Worm (Caenorhabditis elegans): ENCODE measurements around the gene srd-9.

srd-9 gene

DNA sequence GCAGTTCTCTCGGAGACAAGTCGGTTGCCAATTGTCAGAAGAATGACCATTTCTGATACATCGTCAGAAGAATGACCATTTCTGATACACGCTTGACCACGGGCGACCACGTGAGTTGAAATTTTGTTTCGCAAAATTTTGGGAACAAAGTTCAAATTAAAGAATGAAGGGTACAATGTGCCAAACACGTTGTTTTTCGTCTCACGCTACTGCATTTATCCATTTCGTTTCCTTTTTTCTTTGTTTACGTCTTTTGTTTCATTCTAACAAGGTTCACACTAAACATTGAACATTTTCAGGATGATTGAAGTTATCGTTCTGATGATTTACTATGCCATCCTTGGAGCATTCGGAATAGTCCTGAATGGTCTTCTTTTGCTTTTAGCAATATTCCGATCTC lies at the start of gene srd-9:
srd-9 (plus strand) TSS at position 301 of the 400 bp plus-strand sequence.
- TF ChIP-seq ztf-23 (GFP tag; IDR thresholded peaks at IDR 0.05) (no peak), klf-2 (GFP tag; conservative IDR thresholded peaks at IDR 0.05) (no peak), cog-1 (tag; optimal IDR thresholded peaks at IDR 0.05) (no peak), ztf-29 (GFP tag; IDR thresholded peaks at IDR 0.05) (no peak), tab-1 (GFP tag; IDR thresholded peaks at IDR 0.05) (no peak), flt-1 (GFP tag; IDR thresholded peaks at IDR 0.05) (no peak), ref-1 (GFP tag; conservative IDR thresholded peaks at IDR 0.05) (no peak), T22C8.4 (GFP tag; IDR thresholded peaks at IDR 0.05) (no peak), med-1 (GFP tag; optimal IDR thresholded peaks at IDR 0.05; ENCODE audit: insufficient read depth) (no peak)

DNA sequence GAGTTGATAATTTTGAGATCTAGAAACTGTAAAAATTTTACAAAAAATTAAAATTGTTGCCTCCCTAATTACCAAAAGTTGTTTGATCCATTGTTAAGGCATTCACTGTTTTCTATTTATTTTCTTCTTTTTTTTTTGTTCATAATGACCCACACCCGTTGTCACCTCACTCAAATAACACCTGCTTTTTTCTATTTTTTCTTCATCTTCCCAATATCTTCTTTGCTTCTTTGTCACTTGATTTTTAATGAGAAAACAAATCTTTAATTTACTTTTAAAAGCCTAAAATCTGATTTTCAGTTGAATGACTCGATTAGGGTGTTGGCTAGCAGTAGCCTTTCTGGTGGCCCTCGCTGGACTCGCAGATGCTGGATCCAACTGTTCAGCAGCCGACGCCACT lies 48.2 kb upstream of the srd-9 start, which contains the start of gene ncx-2:
ncx-2 (plus strand) TSS at position 301 of the 400 bp plus-strand sequence.
- no peak for TF ChIP-seq ztf-29 (GFP tag; IDR thresholded peaks at IDR 0.05)
- TF ChIP-seq tab-1 (GFP tag; IDR thresholded peaks at IDR 0.05): no peak
- no peak for TF ChIP-seq flt-1 (GFP tag; IDR thresholded peaks at IDR 0.05)
- no peak for TF ChIP-seq T22C8.4 (GFP tag; IDR thresholded peaks at IDR 0.05)
- TF ChIP-seq med-1 (GFP tag; optimal IDR thresholded peaks at IDR 0.05; ENCODE audit: insufficient read depth): no peak
- no peak for TF ChIP-seq klf-2 (GFP tag; conservative IDR thresholded peaks at IDR 0.05)
- TF ChIP-seq ref-1 (GFP tag; conservative IDR thresholded peaks at IDR 0.05): no peak
- no peak for TF ChIP-seq ztf-23 (GFP tag; IDR thresholded peaks at IDR 0.05)
- no peak for TF ChIP-seq cog-1 (tag; optimal IDR thresholded peaks at IDR 0.05)

DNA sequence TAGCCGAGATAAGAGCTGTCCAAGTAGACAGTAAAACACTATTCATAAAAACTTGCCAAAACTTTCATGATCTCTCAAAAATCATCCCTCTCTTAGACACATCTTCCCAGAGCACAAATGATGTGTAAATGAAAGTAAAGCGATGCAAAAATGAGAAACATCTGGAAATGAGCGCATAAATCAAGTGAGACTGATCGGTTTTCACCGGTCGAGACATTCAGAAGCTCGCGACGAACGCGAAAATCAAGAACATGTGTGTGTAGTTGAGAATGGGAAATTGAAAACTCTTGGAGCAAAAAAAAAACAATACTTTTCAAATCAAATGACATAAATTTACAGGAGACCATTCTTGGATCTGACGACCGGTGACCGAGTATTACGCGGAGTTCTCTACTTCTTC lies 47.2 kb upstream of the srd-9 start:
- TF ChIP-seq T22C8.4 (GFP tag; IDR thresholded peaks at IDR 0.05) (no peak), ztf-29 (GFP tag; IDR thresholded peaks at IDR 0.05) (no peak), med-1 (GFP tag; optimal IDR thresholded peaks at IDR 0.05; ENCODE audit: insufficient read depth) (no peak), cog-1 (tag; optimal IDR thresholded peaks at IDR 0.05) (no peak), flt-1 (GFP tag; IDR thresholded peaks at IDR 0.05) (no peak), ref-1 (GFP tag; conservative IDR thresholded peaks at IDR 0.05) (no peak), klf-2 (GFP tag; conservative IDR thresholded peaks at IDR 0.05) (no peak), tab-1 (GFP tag; IDR thresholded peaks at IDR 0.05) (no peak), ztf-23 (GFP tag; IDR thresholded peaks at IDR 0.05) (no peak)

DNA sequence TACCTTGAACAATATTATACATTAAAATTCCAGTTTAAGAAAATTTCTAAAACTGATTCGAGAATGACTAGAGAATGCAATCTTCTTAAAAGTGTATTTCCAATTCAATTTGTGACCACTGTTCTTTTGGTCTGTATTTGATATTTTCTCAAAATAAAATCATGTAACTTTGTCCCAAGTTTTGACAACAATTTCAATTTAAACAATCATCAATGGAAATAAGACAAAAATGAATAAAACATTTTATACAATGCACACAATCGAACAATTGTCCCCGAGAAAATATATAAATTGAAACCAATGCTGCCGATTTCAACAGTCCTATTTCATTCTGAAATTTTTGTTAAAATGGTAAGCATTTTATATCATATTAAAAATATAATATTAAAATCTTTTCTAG lies 39.9 kb upstream of the srd-9 start, which contains the start of gene C10G8.4:
C10G8.4 (plus strand) TSS at position 301 of the 400 bp plus-strand sequence.
- no peak for TF ChIP-seq ref-1 (GFP tag; conservative IDR thresholded peaks at IDR 0.05)
- no peak for TF ChIP-seq klf-2 (GFP tag; conservative IDR thresholded peaks at IDR 0.05)
- TF ChIP-seq flt-1 (GFP tag; IDR thresholded peaks at IDR 0.05): no peak
- no peak for TF ChIP-seq T22C8.4 (GFP tag; IDR thresholded peaks at IDR 0.05)
- TF ChIP-seq ztf-23 (GFP tag; IDR thresholded peaks at IDR 0.05): no peak
- no peak for TF ChIP-seq tab-1 (GFP tag; IDR thresholded peaks at IDR 0.05)
- TF ChIP-seq med-1 (GFP tag; optimal IDR thresholded peaks at IDR 0.05; ENCODE audit: insufficient read depth): no peak
- no peak for TF ChIP-seq ztf-29 (GFP tag; IDR thresholded peaks at IDR 0.05)
- no peak for TF ChIP-seq cog-1 (tag; optimal IDR thresholded peaks at IDR 0.05)

DNA sequence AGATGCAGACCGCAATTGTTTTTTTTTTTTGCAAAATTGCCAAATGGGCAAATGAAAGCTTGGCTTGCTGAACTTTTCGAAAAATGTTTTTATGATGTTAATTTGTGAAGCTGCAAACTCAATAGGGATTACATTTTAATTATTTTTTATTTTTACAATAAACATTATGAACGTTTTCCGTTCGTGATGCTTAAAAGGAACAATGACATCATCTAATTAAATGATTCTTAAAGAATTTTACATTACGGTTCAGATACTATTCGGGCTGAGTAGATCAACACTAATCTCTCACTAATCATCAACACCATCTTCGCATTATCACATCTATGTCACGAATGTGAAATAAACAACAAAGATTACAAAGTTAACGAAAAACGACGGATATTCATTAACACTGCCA lies 39.1 kb upstream of the srd-9 start, which contains the start of gene C10G8.3:
C10G8.3 (plus strand) TSS at position 301 of the 400 bp plus-strand sequence.
- TF ChIP-seq flt-1 (GFP tag; IDR thresholded peaks at IDR 0.05) (no peak), ref-1 (GFP tag; conservative IDR thresholded peaks at IDR 0.05) (no peak), med-1 (GFP tag; optimal IDR thresholded peaks at IDR 0.05; ENCODE audit: insufficient read depth) (no peak), T22C8.4 (GFP tag; IDR thresholded peaks at IDR 0.05) (no peak), ztf-23 (GFP tag; IDR thresholded peaks at IDR 0.05) (no peak), klf-2 (GFP tag; conservative IDR thresholded peaks at IDR 0.05) (no peak), cog-1 (tag; optimal IDR thresholded peaks at IDR 0.05) (no peak), ztf-29 (GFP tag; IDR thresholded peaks at IDR 0.05) (no peak)

DNA sequence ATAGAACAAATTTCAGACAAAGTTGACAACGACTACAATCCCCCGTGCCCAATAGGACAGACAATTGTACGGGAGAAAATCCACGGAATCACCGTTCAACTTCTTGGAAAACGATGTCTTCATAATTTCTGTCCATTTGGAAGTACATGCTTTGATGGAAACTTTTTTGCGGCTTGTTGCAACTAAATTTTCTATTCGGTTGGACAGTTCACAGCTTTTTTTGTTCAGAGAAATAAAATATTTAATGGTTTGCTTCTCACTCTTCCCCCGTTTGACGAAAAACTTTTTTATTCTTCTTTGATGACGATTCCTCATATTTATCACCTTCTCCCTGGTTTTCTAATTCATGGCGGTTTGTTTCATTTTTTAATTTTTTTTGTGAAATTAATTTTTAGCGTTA lies 37.5 kb upstream of the srd-9 start, which contains the start of gene C10G8.2:
C10G8.2 (plus strand) TSS at position 301 of the 400 bp plus-strand sequence.
- no peak for TF ChIP-seq med-1 (GFP tag; optimal IDR thresholded peaks at IDR 0.05; ENCODE audit: insufficient read depth)
- TF ChIP-seq ztf-23 (GFP tag; IDR thresholded peaks at IDR 0.05): no peak
- no peak for TF ChIP-seq ztf-29 (GFP tag; IDR thresholded peaks at IDR 0.05)
- no peak for TF ChIP-seq cog-1 (tag; optimal IDR thresholded peaks at IDR 0.05)
- TF ChIP-seq ref-1 (GFP tag; conservative IDR thresholded peaks at IDR 0.05): no peak
- TF ChIP-seq T22C8.4 (GFP tag; IDR thresholded peaks at IDR 0.05): no peak
- no peak for TF ChIP-seq klf-2 (GFP tag; conservative IDR thresholded peaks at IDR 0.05)
- TF ChIP-seq flt-1 (GFP tag; IDR thresholded peaks at IDR 0.05): no peak
- TF ChIP-seq tab-1 (GFP tag; IDR thresholded peaks at IDR 0.05): no peak

DNA sequence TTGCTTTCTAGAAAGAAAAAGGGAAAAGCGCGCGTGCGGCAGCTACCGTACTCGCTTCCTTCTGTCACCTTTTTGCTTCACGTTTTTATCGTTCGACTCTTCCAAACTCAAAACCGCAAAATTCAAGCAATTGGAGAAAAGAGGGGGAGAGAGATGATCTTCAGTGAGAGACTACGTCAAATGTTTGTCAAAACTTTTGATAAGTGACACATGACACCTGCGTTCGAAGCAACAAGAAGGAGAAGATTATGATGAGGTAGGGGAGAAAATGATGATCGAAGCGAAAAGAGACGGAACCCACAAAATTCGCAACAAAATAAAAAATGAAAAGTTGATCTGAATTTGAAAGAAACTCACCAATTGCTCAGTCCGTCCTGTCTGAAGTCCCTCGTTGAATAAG lies 33.2 kb upstream of the srd-9 start:
- TF ChIP-seq flt-1 (GFP tag; IDR thresholded peaks at IDR 0.05) (no peak), klf-2 (GFP tag; conservative IDR thresholded peaks at IDR 0.05) (no peak), ref-1 (GFP tag; conservative IDR thresholded peaks at IDR 0.05) (no peak), T22C8.4 (GFP tag; IDR thresholded peaks at IDR 0.05) (no peak), ztf-29 (GFP tag; IDR thresholded peaks at IDR 0.05) (no peak)

DNA sequence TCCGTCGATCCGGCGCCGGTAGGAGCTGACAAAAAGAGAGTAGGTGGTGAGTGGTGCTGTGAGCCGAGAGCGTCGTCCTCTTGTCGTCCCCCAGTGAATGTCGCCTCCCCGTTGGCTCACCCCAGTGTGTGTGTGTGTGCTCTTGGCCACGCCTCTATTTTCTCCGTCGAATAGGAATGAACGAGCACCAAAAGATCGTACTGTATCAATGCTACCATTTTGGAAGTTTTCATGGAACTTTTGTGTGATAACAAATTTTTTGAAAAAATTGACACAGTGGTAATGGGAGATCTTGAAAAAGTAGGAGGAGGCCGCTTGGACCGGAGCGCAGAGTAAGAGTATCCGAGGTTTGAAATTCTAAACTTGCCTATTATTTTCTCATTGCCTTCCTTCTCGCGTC lies 32.1 kb upstream of the srd-9 start, which contains the start of gene ceh-34:
ceh-34 (minus strand) TSS at position 101 of the 400 bp plus-strand sequence.
- TF ChIP-seq cog-1 (tag; optimal IDR thresholded peaks at IDR 0.05) (no peak), tab-1 (GFP tag; IDR thresholded peaks at IDR 0.05) (no peak), ref-1 (GFP tag; conservative IDR thresholded peaks at IDR 0.05) (no peak), ztf-29 (GFP tag; IDR thresholded peaks at IDR 0.05) (no peak), T22C8.4 (GFP tag; IDR thresholded peaks at IDR 0.05) (no peak), med-1 (GFP tag; optimal IDR thresholded peaks at IDR 0.05; ENCODE audit: insufficient read depth) (no peak), flt-1 (GFP tag; IDR thresholded peaks at IDR 0.05) (no peak), ztf-23 (GFP tag; IDR thresholded peaks at IDR 0.05) (no peak), klf-2 (GFP tag; conservative IDR thresholded peaks at IDR 0.05) (no peak)

DNA sequence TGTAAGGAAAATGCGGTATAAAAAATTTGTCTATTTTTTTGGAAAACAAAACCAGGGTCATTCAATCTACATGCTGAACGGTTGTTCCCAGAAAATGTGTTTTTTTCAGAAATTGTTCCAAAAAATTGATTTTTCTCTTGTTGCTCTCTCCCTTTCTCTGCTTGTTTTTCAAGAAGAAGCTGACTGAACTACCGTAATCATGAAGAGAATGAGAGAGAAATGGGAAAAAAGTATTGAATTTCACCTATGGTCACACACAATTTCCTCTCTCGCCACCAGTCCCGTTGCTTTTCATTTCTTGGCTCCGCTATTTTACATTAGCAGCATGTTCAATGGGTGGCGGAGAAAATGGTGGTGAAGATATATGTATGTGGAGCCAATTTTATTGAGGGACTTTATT lies 28.8 kb upstream of the srd-9 start:
- TF ChIP-seq ztf-23 (GFP tag; IDR thresholded peaks at IDR 0.05) (no peak), klf-2 (GFP tag; conservative IDR thresholded peaks at IDR 0.05) (no peak), med-1 (GFP tag; optimal IDR thresholded peaks at IDR 0.05; ENCODE audit: insufficient read depth) (no peak), ref-1 (GFP tag; conservative IDR thresholded peaks at IDR 0.05) (no peak), flt-1 (GFP tag; IDR thresholded peaks at IDR 0.05) (no peak), cog-1 (tag; optimal IDR thresholded peaks at IDR 0.05) (no peak), ztf-29 (GFP tag; IDR thresholded peaks at IDR 0.05) (no peak), tab-1 (GFP tag; IDR thresholded peaks at IDR 0.05) (no peak), T22C8.4 (GFP tag; IDR thresholded peaks at IDR 0.05) (no peak)
